Fruit fly (Drosophila melanogaster): Measurements from ENCODE around the gene Vps60.

Vps60 gene

dm6 chr3L:17656716-17657395, 35.4 kb upstream of the Vps60 start (continued):
- TF ChIP-seq aop (GFP tag; IDR thresholded peaks at IDR 0.05): no peak
- TF ChIP-seq CG10959 (GFP tag; IDR thresholded peaks at IDR 0.05): no peak
- TF ChIP-seq sens-2 (GFP tag; IDR thresholded peaks at IDR 0.05): no peak
- TF ChIP-seq CG3407 (GFP tag; optimal IDR thresholded peaks at IDR 0.05): peak; percentile 24
- TF ChIP-seq nmo (GFP tag; optimal IDR thresholded peaks at IDR 0.05): no peak
- no peak for TF ChIP-seq ERR (GFP tag; optimal IDR thresholded peaks at IDR 0.05)
- TF ChIP-seq CG7839 (tag; optimal IDR thresholded peaks at IDR 0.05): peak; percentile 1
- TF ChIP-seq fru (optimal IDR thresholded peaks at IDR 0.05): no peak
- no peak for TF ChIP-seq Sox100B (GFP tag; optimal IDR thresholded peaks at IDR 0.05)
- no peak for TF ChIP-seq CG34224 (GFP tag; IDR thresholded peaks at IDR 0.05; ENCODE audit: partially characterized antibody)
- TF ChIP-seq Sox102F (GFP tag; optimal IDR thresholded peaks at IDR 0.05): peak; percentile 48
- no peak for TF ChIP-seq vnd (GFP tag; IDR thresholded peaks at IDR 0.05; ENCODE audit: partially characterized antibody)
- no peak for TF ChIP-seq CG1602 (GFP tag; optimal IDR thresholded peaks at IDR 0.05)
- TF ChIP-seq fu2 (GFP tag; optimal IDR thresholded peaks at IDR 0.05): no peak
- no peak for TF ChIP-seq CG13296 (GFP tag; optimal IDR thresholded peaks at IDR 0.05)
- TF ChIP-seq CG17186 (GFP tag; optimal IDR thresholded peaks at IDR 0.05): no peak
- no peak for TF ChIP-seq cato (GFP tag; optimal IDR thresholded peaks at IDR 0.05; ENCODE audit: borderline replicate concordance)
- TF ChIP-seq org-1 (GFP tag; optimal IDR thresholded peaks at IDR 0.05): peak; percentile 19
- no peak for TF ChIP-seq CG10979 (tag; optimal IDR thresholded peaks at IDR 0.05)
- TF ChIP-seq Xrp1 (GFP tag; IDR thresholded peaks at IDR 0.05): peak; percentile 52
- TF ChIP-seq Adf1 (GFP tag; IDR thresholded peaks at IDR 0.05): no peak
- TF ChIP-seq da (GFP tag; optimal IDR thresholded peaks at IDR 0.05): no peak
- TF ChIP-seq CG33557 (GFP tag; optimal IDR thresholded peaks at IDR 0.05): peak; percentile 29
- TF ChIP-seq seq (GFP tag; IDR thresholded peaks at IDR 0.05): 0 out of 2 replicates have a peak, but pooled peaks have one; percentile 39
- TF ChIP-seq CG11398 (GFP tag; optimal IDR thresholded peaks at IDR 0.05): no peak
- no peak for TF ChIP-seq hkb (optimal IDR thresholded peaks at IDR 0.05)
- no peak for TF ChIP-seq hkb (GFP tag; IDR thresholded peaks at IDR 0.05)
- TF ChIP-seq run (tag; optimal IDR thresholded peaks at IDR 0.05): no peak
- TF ChIP-seq Asciz (GFP tag; optimal IDR thresholded peaks at IDR 0.05): peak; percentile 58
- TF ChIP-seq lola (GFP tag; optimal IDR thresholded peaks at IDR 0.05): no peak
- no peak for TF ChIP-seq CG8924 (tag; optimal IDR thresholded peaks at IDR 0.05)
- TF ChIP-seq CG11504 (tag; optimal IDR thresholded peaks at IDR 0.05): peak; percentile 3
- no peak for TF ChIP-seq CG8478 (optimal IDR thresholded peaks at IDR 0.05)
- no peak for TF ChIP-seq CG7357 (GFP tag; IDR thresholded peaks at IDR 0.05)
- no peak for TF ChIP-seq Chrac-16 (GFP tag; optimal IDR thresholded peaks at IDR 0.05)
- no peak for TF ChIP-seq CG8765 (GFP tag; IDR thresholded peaks at IDR 0.05)
- no peak for TF ChIP-seq CG3847 (GFP tag; IDR thresholded peaks at IDR 0.05)
- TF ChIP-seq Dfd (GFP tag; optimal IDR thresholded peaks at IDR 0.05): no peak
- TF ChIP-seq NFAT (GFP tag; IDR thresholded peaks at IDR 0.05): 0 out of 2 replicates have a peak, but pooled peaks have one; percentile 43
- no peak for TF ChIP-seq NC2α (GFP tag; optimal IDR thresholded peaks at IDR 0.05)
- TF ChIP-seq Fer3 (tag; optimal IDR thresholded peaks at IDR 0.05): no peak
- peak; percentile 78 for TF ChIP-seq HLHmδ (GFP tag; optimal IDR thresholded peaks at IDR 0.05)
- peak; percentile 20 for TF ChIP-seq CG1233 (GFP tag; optimal IDR thresholded peaks at IDR 0.05)
- peak; percentile 10 for TF ChIP-seq NC2β (GFP tag; optimal IDR thresholded peaks at IDR 0.05)
- TF ChIP-seq ranshi (GFP tag; IDR thresholded peaks at IDR 0.05): no peak
- no peak for TF ChIP-seq ro (GFP tag; IDR thresholded peaks at IDR 0.05)
- TF ChIP-seq sc (optimal IDR thresholded peaks at IDR 0.05): no peak
- TF ChIP-seq sc (GFP tag; optimal IDR thresholded peaks at IDR 0.05): peak; percentile 28
- peak; percentile 45 for TF ChIP-seq CG6813 (GFP tag; optimal IDR thresholded peaks at IDR 0.05)
- no peak for TF ChIP-seq pfk (GFP tag; optimal IDR thresholded peaks at IDR 0.05)
- TF ChIP-seq Sin3A (optimal IDR thresholded peaks at IDR 0.05): no peak
- no peak for TF ChIP-seq CrebB (tag; optimal IDR thresholded peaks at IDR 0.05)

Measured in whole organism, embryonic.